Fruit fly (Drosophila melanogaster) whole organism, embryonic: Measurements from ENCODE around the gene CG42835.

Source experiments
- Asciz ChIP-seq: fragments of 200-800 bp; sonication (Bioruptor generic); optimal IDR thresholded peaks from 2 replicates; lab custom pipeline; 2017; ENCODE audit warnings: missing biosample characterization, mild to moderate bottlenecking, missing genetic modification characterization, missing genetic modification reagents
- CG11560 ChIP-seq: fragments of 200-800 bp; sonication (Bioruptor generic); IDR thresholded peaks from 3 replicates; pipeline ENCODE4 v1.3.6; 2022; ENCODE audit warnings: missing biosample characterization, missing genetic modification characterization
- CG4617 ChIP-seq: fragments of 200-800 bp; sonication (Bioruptor generic); optimal IDR thresholded peaks from 3 replicates; lab custom pipeline; 2016; ENCODE audit warnings: missing biosample characterization, missing genetic modification characterization, borderline replicate concordance
- ERR ChIP-seq: fragments of 200-800 bp; sonication (Bioruptor generic); optimal IDR thresholded peaks from 2 replicates; lab custom pipeline; 2016; ENCODE audit warnings: missing biosample characterization, missing genetic modification characterization
- ci ChIP-seq: fragments of 200-800 bp; sonication (Bioruptor generic); IDR thresholded peaks from 3 replicates; pipeline ENCODE4 v1.3.6; 2022; ENCODE audit warnings: missing biosample characterization, missing genetic modification characterization
- fd64A ChIP-seq: fragments of 200-800 bp; sonication (Bioruptor generic); optimal IDR thresholded peaks from 3 replicates; lab custom pipeline; 2018; ENCODE audit warnings: missing biosample characterization, mild to moderate bottlenecking, missing genetic modification characterization
- h ChIP-seq: fragments of >200 bp; optimal IDR thresholded peaks from 2 replicates; lab custom pipeline; 2017
- insv ChIP-seq, 2 experiments: fragments of 200-800 bp; sonication (Bioruptor generic); optimal IDR thresholded peaks; 3 replicates each; lab custom pipeline; 2016 to 2018; ENCODE audit warnings: missing biosample characterization in 2 of 2, missing genetic modification characterization in 2 of 2
- lola ChIP-seq, 3 experiments: fragments of >200 bp in 2 of 3; fragments of 200-800 bp in 1 of 3; sonication (Bioruptor generic) in 1 of 3; optimal IDR thresholded peaks; 2 replicates each; lab custom pipeline; 2017 to 2019; ENCODE audit warnings: missing biosample characterization in 3 of 3, missing genetic modification characterization in 3 of 3, mild to moderate bottlenecking in 1 of 3, moderate library complexity in 1 of 3
- pan ChIP-seq, 4 experiments: fragments of >200 bp in 3 of 4; fragments of 200-800 bp in 1 of 4; sonication (Bioruptor generic) in 1 of 4; optimal IDR thresholded peaks in 3 of 4; IDR thresholded peaks in 1 of 4; 2 replicates each; pipeline versions ENCODE4 v1.3.6 to Lab custom; 2017 to 2022; ENCODE audit warnings: missing biosample characterization in 2 of 4, missing genetic modification characterization in 2 of 4, mixed read lengths in 1 of 4
- psq ChIP-seq: fragments of 200-800 bp; sonication (Bioruptor generic); optimal IDR thresholded peaks from 2 replicates; lab custom pipeline; 2017; ENCODE audit warnings: missing biosample characterization, missing genetic modification characterization
- sima ChIP-seq: fragments of 200-800 bp; sonication (Bioruptor generic); optimal IDR thresholded peaks from 2 replicates; lab custom pipeline; 2016; ENCODE audit warnings: missing biosample characterization, missing genetic modification characterization
- tap ChIP-seq: fragments of 200-800 bp; optimal IDR thresholded peaks from 3 replicates; lab custom pipeline; 2019; ENCODE audit warnings: missing biosample characterization, mild to moderate bottlenecking, missing genetic modification characterization, moderate library complexity

DNA sequence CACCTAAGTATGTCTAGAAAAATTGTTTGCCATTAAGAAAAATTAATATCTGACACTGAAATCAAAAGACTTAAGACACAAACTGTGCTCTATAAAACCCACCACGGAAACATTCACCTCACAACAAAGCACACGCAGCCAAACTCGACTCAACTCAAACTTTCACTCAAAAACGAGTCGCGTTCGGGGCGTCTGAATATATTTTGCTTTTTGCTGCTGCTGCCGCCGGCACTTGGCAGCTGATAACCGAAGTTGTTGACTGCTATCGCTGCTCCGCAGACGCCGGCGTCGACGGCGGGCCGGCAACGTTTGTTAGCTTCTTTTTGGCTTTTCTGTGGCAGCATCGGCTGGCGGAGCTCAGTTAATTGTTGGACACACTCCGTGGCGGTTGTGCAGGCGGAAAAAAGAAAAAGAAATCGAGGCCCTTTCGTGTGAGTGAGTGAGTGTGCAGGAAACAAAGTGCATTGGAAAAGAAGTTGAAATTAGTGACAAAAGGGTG lies 5.0 kb downstream of the CG42835 start, which contains the start of gene cysu:
- TF ChIP-seq CG11560 (tag; lab: Robert Waterston, UW) (no peak), ci (GFP tag; lab: Robert Waterston, UW) (no peak), tap (tag; lab: Kevin White, UChicago) (no peak), ERR (no peak), psq (no peak), lola (GFP tag; optimal IDR thresholded peaks at IDR 0.05; lab: Kevin White, UChicago) (no peak), fd64A (GFP tag; lab: Kevin White, UChicago) (no peak), sima (GFP tag; lab: Kevin White, UChicago) (no peak), h (no peak), pan (optimal IDR thresholded peaks at IDR 0.05; lab: Kevin White, UChicago) (no peak), pan (GFP tag; optimal IDR thresholded peaks at IDR 0.05 in 1 of 2, IDR thresholded peaks at IDR 0.05 in 1 of 2) (no peak), insv (GFP tag; optimal IDR thresholded peaks at IDR 0.05; lab: Kevin White, UChicago) (no peak), Asciz (no peak), CG4617 (no peak)
